Worm (Caenorhabditis elegans) whole organism, young adult: ENCODE data around the gene miz-1.

Experiments
- B0261.1 ChIP-seq: sonication (generic microtip); optimal IDR thresholded peaks from 2 replicates; lab custom pipeline; 2016; ENCODE audit warnings: mild to moderate bottlenecking, missing genetic modification characterization, moderate library complexity, missing compliant biosample characterization
- B0336.3 ChIP-seq: fragments of 200-800 bp; sonication (Bioruptor generic); IDR thresholded peaks from 2 replicates; pipeline ENCODE4 v1.3.6; 2022; ENCODE audit warnings: missing genetic modification characterization, missing compliant biosample characterization
- C17E4.6 ChIP-seq: fragments of 200-800 bp; sonication (Bioruptor generic); IDR thresholded peaks from 2 replicates; pipeline ENCODE4 v1.3.6; 2022; ENCODE audit warnings: missing genetic modification reagents, missing genetic modification characterization, missing compliant biosample characterization
- F10E7.11 ChIP-seq: sonication (generic microtip); optimal IDR thresholded peaks from 2 replicates; lab custom pipeline; 2017; ENCODE audit warnings: mild to moderate bottlenecking, missing genetic modification characterization, moderate library complexity, missing compliant biosample characterization
- F22D6.2 ChIP-seq: sonication (generic microtip); optimal IDR thresholded peaks from 2 replicates; lab custom pipeline; 2016; ENCODE audit warnings: mild to moderate bottlenecking, missing genetic modification characterization, missing compliant biosample characterization
- F37B4.10 ChIP-seq: fragments of 200-800 bp; sonication (Bioruptor generic); IDR thresholded peaks from 2 replicates; pipeline ENCODE4 v1.3.6; 2022; ENCODE audit warnings: missing genetic modification characterization, missing compliant biosample characterization
- K12H6.12 ChIP-seq: fragments of 200-800 bp; sonication (Bioruptor generic); optimal IDR thresholded peaks from 2 replicates; lab custom pipeline; 2018; ENCODE audit warnings: mild to moderate bottlenecking, missing genetic modification characterization, missing compliant biosample characterization
- T26A5.8 ChIP-seq: sonication (generic microtip); optimal IDR thresholded peaks from 2 replicates; lab custom pipeline; 2016; ENCODE audit warnings: missing genetic modification characterization, missing compliant biosample characterization
- Y53F4B.3 ChIP-seq: fragments of 200-800 bp; sonication (Bioruptor generic); IDR thresholded peaks from 2 replicates; pipeline ENCODE4 v1.3.6; 2022; ENCODE audit warnings: missing genetic modification reagents, missing genetic modification characterization, missing compliant biosample characterization
- Y67H2A.10 ChIP-seq: fragments of 200-800 bp; sonication (Bioruptor generic); conservative IDR thresholded peaks from 2 replicates; pipeline ENCODE4 v1.3.6; 2022; ENCODE audit warnings: missing genetic modification reagents, missing genetic modification characterization, missing compliant biosample characterization
- ama-1 ChIP-seq, 3 experiments: fragments of 150-350 bp in 1 of 3; sonication (generic microtip) in 2 of 3; optimal IDR thresholded peaks; 2 replicates each; lab custom pipeline; 2014 to 2018; ENCODE audit warnings: missing biosample characterization in 2 of 3, missing genetic modification characterization in 2 of 3, missing genetic modification reagents in 2 of 3
- aptf-2 ChIP-seq: fragments of 200-800 bp; sonication (Bioruptor generic); conservative IDR thresholded peaks from 2 replicates; pipeline ENCODE4 v1.3.6; 2022; ENCODE audit warnings: missing genetic modification reagents, missing genetic modification characterization, missing compliant biosample characterization
- aptf-3 ChIP-seq: fragments of 200-800 bp; sonication (Bioruptor generic); IDR thresholded peaks from 2 replicates; pipeline ENCODE4 v1.3.6; 2022; ENCODE audit warnings: missing genetic modification characterization, missing compliant biosample characterization
- ceh-100 ChIP-seq: fragments of 200-800 bp; sonication (Bioruptor generic); IDR thresholded peaks from 2 replicates; pipeline ENCODE4 v1.3.6; 2022; ENCODE audit warnings: missing genetic modification reagents, missing genetic modification characterization, missing compliant biosample characterization
- dox-1 ChIP-seq: fragments of 200-800 bp; sonication (Bioruptor generic); IDR thresholded peaks from 2 replicates; pipeline ENCODE4 v1.3.6; 2022; ENCODE audit warnings: missing genetic modification reagents, missing genetic modification characterization, missing compliant biosample characterization
- dpff-1 ChIP-seq: sonication (generic microtip); optimal IDR thresholded peaks from 2 replicates; lab custom pipeline; 2017; ENCODE audit warnings: mild to moderate bottlenecking, missing genetic modification characterization, missing compliant biosample characterization
- him-1 ChIP-seq: sonication (generic microtip); optimal IDR thresholded peaks from 2 replicates; lab custom pipeline; 2016; ENCODE audit warnings: missing genotype, missing genetic modification reagents, missing genetic modification characterization, missing compliant biosample characterization
- hmg-1.2 ChIP-seq: fragments of 200-800 bp; sonication (Bioruptor generic); IDR thresholded peaks from 2 replicates; pipeline ENCODE4 v1.3.6; 2022; ENCODE audit warnings: missing genetic modification reagents, missing genetic modification characterization, missing compliant biosample characterization
- lin-26 ChIP-seq: fragments of 200-800 bp; sonication (Bioruptor generic); IDR thresholded peaks from 2 replicates; pipeline ENCODE4 v1.3.6; 2022; ENCODE audit warnings: missing genetic modification reagents, missing genetic modification characterization, missing compliant biosample characterization
- lin-35 ChIP-seq, 3 experiments: fragments of 150-350 bp in 2 of 3; sonication (generic microtip) in 1 of 3; optimal IDR thresholded peaks; 2 replicates each; lab custom pipeline; 2014 to 2018; ENCODE audit warnings: missing biosample characterization in 3 of 3, missing genetic modification characterization in 3 of 3, missing genetic modification reagents in 3 of 3
- lin-40 ChIP-seq: sonication (generic microtip); optimal IDR thresholded peaks from 2 replicates; lab custom pipeline; 2016; ENCODE audit warnings: missing genetic modification characterization, mild to moderate bottlenecking, missing compliant biosample characterization, missing genotype, missing genetic modification reagents
- lsl-1 ChIP-seq: fragments of 200-800 bp; sonication (Bioruptor generic); optimal IDR thresholded peaks from 2 replicates; lab custom pipeline; 2018; ENCODE audit warnings: mild to moderate bottlenecking, missing genetic modification characterization, moderate library complexity, missing compliant biosample characterization
- lsy-27 ChIP-seq: sonication (generic microtip); optimal IDR thresholded peaks from 2 replicates; lab custom pipeline; 2017; ENCODE audit warnings: missing genetic modification characterization, mild to moderate bottlenecking, missing compliant biosample characterization, antibody characterized with exemption, missing genotype, borderline replicate concordance; ENCODE audit not compliant: insufficient read depth
- madf-3 ChIP-seq: fragments of 200-800 bp; sonication (Bioruptor generic); IDR thresholded peaks from 2 replicates; pipeline ENCODE4 v1.3.6; 2022; ENCODE audit warnings: missing genetic modification reagents, missing genetic modification characterization, missing compliant biosample characterization
- madf-6 ChIP-seq: fragments of 200-800 bp; sonication (Bioruptor generic); IDR thresholded peaks from 2 replicates; pipeline ENCODE4 v1.3.6; 2022; ENCODE audit warnings: missing genetic modification reagents, missing genetic modification characterization, missing compliant biosample characterization
- mcd-1 ChIP-seq: fragments of 200-800 bp; sonication (Bioruptor generic); IDR thresholded peaks from 2 replicates; pipeline ENCODE4 v1.3.6; 2022; ENCODE audit warnings: missing genetic modification reagents, missing genetic modification characterization, missing compliant biosample characterization
- mel-28 ChIP-seq: sonication (generic microtip); optimal IDR thresholded peaks from 2 replicates; lab custom pipeline; 2016; ENCODE audit warnings: borderline replicate concordance, mild to moderate bottlenecking, missing genetic modification characterization, missing compliant biosample characterization
- mxl-1 ChIP-seq: sonication (generic microtip); optimal IDR thresholded peaks from 2 replicates; lab custom pipeline; 2016; ENCODE audit warnings: missing genetic modification characterization, missing compliant biosample characterization
- nfyb-1 ChIP-seq: fragments of 200-800 bp; sonication (Bioruptor generic); IDR thresholded peaks from 2 replicates; pipeline ENCODE4 v1.3.6; 2022; ENCODE audit warnings: missing genetic modification reagents, missing genetic modification characterization, missing compliant biosample characterization
- nhr-179 ChIP-seq: sonication (generic microtip); optimal IDR thresholded peaks from 2 replicates; lab custom pipeline; 2016; ENCODE audit warnings: mild to moderate bottlenecking, missing genetic modification characterization, missing compliant biosample characterization
- nhr-80 ChIP-seq: sonication (generic microtip); optimal IDR thresholded peaks from 2 replicates; lab custom pipeline; 2016; ENCODE audit warnings: missing genetic modification characterization, missing compliant biosample characterization
- nhr-90 ChIP-seq: sonication (generic microtip); optimal IDR thresholded peaks from 2 replicates; lab custom pipeline; 2016; ENCODE audit warnings: missing genotype, mild to moderate bottlenecking, missing genetic modification characterization, missing compliant biosample characterization
- pha-4 ChIP-seq: fragments of 150-350 bp; sonication (generic microtip); optimal IDR thresholded peaks from 2 replicates; lab custom pipeline; 2014; ENCODE audit warnings: missing biosample characterization, missing genetic modification reagents, missing genetic modification characterization
- snpc-4 ChIP-seq, 5 experiments: fragments of 150-350 bp in 1 of 5; sonication (generic microtip) in 4 of 5; optimal IDR thresholded peaks; 2 replicates each; lab custom pipeline; 2014 to 2018; ENCODE audit warnings: missing genetic modification characterization in 5 of 5, missing biosample characterization in 3 of 5, antibody characterized with exemption in 2 of 5, mild to moderate bottlenecking in 2 of 5, missing compliant biosample characterization in 2 of 5, missing genotype in 2 of 5, moderate library complexity in 2 of 5, missing genetic modification reagents in 1 of 5
- tbx-9 ChIP-seq: sonication (generic microtip); optimal IDR thresholded peaks from 2 replicates; lab custom pipeline; 2016; ENCODE audit warnings: borderline replicate concordance, missing genetic modification characterization, inconsistent platforms, missing compliant biosample characterization
- xnd-1 ChIP-seq: sonication (generic microtip); optimal IDR thresholded peaks from 2 replicates; lab custom pipeline; 2016; ENCODE audit warnings: missing genotype, missing genetic modification reagents, missing genetic modification characterization, missing compliant biosample characterization
- zim-3 ChIP-seq: sonication (generic microtip); optimal IDR thresholded peaks from 2 replicates; lab custom pipeline; 2017; ENCODE audit warnings: mild to moderate bottlenecking, missing genetic modification characterization, moderate library complexity, missing compliant biosample characterization
- ztf-18 ChIP-seq: sonication (generic microtip); optimal IDR thresholded peaks from 2 replicates; lab custom pipeline; 2016; ENCODE audit warnings: missing genotype, mild to moderate bottlenecking, missing genetic modification characterization, missing compliant biosample characterization
- ztf-26 ChIP-seq: sonication (generic microtip); optimal IDR thresholded peaks from 2 replicates; lab custom pipeline; 2017; ENCODE audit warnings: missing genetic modification characterization, missing compliant biosample characterization
- ztf-28 ChIP-seq: fragments of 200-800 bp; sonication (Bioruptor generic); IDR thresholded peaks from 2 replicates; pipeline ENCODE4 v1.3.6; 2022; ENCODE audit warnings: missing genetic modification reagents, missing genetic modification characterization, missing compliant biosample characterization
- ztf-3 ChIP-seq: fragments of 200-800 bp; sonication (Bioruptor generic); optimal IDR thresholded peaks from 2 replicates; lab custom pipeline; 2018; ENCODE audit warnings: mild to moderate bottlenecking, missing genetic modification characterization, missing compliant biosample characterization
- ztf-6 ChIP-seq: fragments of 200-800 bp; sonication (Bioruptor generic); IDR thresholded peaks from 2 replicates; pipeline ENCODE4 v1.3.6; 2022; ENCODE audit warnings: missing genetic modification reagents, missing genetic modification characterization, missing compliant biosample characterization

Gene miz-1

DNA sequence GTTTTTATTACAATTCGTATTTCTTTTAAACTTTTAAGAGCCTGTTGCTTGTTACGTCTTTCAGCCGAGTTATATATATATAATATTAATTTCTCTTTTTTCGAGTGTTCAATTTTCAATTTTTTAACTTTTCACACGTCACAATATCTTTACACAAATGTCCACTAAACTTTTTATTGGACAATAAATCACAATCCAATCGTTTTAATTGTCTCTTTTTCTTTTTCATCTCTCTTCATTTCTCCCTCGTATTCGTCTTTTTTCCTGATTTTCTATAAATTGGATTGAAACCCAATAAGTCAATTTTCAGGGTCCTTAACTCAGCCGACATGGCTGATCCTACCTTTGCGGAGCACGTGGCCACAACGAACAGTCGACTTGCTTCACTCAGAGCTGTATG lies at the start of gene miz-1:
Gene miz-1, plus strand, starts transcription at position 301 of the 400 bp plus-strand sequence.
- no peak for TF ChIP-seq ztf-26 (tag; lab: Kevin White, UChicago)
- no peak for TF ChIP-seq dox-1 (GFP tag; lab: Robert Waterston, UW)
- TF ChIP-seq lsy-27: no peak
- no peak for TF ChIP-seq ztf-18 (tag; lab: Kevin White, UChicago)
- TF ChIP-seq K12H6.12 (tag; lab: Kevin White, UChicago): no peak
- no peak for TF ChIP-seq nhr-90
- no peak for TF ChIP-seq mcd-1 (GFP tag; lab: Robert Waterston, UW)
- no peak for TF ChIP-seq pha-4 (tag; lab: Kevin White, UChicago)
- TF ChIP-seq ama-1 (optimal IDR thresholded peaks at IDR 0.05; lab: Kevin White, UChicago): no peak
- no peak for TF ChIP-seq ama-1 (GFP tag; optimal IDR thresholded peaks at IDR 0.05; lab: Kevin White, UChicago)
- TF ChIP-seq xnd-1 (tag; lab: Kevin White, UChicago): no peak
- no peak for TF ChIP-seq tbx-9 (tag; lab: Kevin White, UChicago)
- TF ChIP-seq dpff-1 (tag; lab: Kevin White, UChicago): no peak
- TF ChIP-seq aptf-3 (GFP tag; lab: Robert Waterston, UW): no peak

DNA sequence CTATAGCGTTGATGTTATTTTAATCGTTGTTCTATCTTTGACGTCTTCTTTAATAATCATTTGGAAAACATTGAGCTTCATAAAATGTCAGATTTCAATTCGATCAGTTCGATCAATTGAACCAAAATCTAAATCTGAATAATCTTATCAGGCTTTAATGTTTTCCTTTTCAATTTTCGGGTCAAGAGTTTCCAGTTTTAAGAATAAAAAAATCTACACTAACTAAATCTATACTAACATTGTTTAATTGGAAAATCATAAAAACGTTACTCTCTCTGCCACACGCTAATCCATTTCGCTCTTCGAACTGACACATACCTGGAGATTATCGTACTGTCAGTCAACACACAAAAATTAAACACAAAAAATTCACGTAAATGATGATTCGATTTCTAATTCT lies 48.0 kb upstream of the miz-1 start, which contains the start of gene T25B9.11:
Gene T25B9.11, plus strand, starts transcription at position 301 of the 400 bp plus-strand sequence.
- TF ChIP-seq F22D6.2 (no peak), nhr-80 (peak; percentile 32)

DNA sequence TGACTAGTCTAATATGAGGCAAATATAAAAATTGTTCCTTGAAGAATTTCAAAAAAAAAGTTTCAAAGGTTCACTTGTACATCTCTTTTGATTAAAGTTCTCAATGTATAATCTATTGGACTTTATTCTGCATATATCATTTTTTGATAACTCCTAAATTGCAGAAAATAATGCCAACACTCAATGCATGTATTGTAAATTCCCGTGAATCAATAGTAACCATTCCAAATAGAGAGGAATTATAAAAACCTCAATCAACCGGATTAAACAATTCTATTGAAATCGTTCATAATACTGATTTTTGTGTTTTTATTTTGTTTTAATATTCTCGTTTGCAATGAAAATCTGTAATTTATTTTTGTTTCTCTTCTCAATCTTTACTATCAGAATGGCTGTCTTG lies 47.1 kb upstream of the miz-1 start, which contains the start of gene T25B9.12:
Gene T25B9.12, plus strand, starts transcription at position 301 of the 400 bp plus-strand sequence.
- TF ChIP-seq Y53F4B.3 (GFP tag; lab: Robert Waterston, UW) (no peak), hmg-1.2 (GFP tag; lab: Robert Waterston, UW) (no peak), T26A5.8 (tag; lab: Kevin White, UChicago) (no peak), nfyb-1 (GFP tag; lab: Robert Waterston, UW) (no peak), ztf-3 (GFP tag; lab: Kevin White, UChicago) (no peak), F37B4.10 (GFP tag; lab: Robert Waterston, UW) (no peak), nhr-179 (no peak), him-1 (tag; lab: Kevin White, UChicago) (no peak), lin-40 (tag; lab: Kevin White, UChicago) (no peak), madf-6 (no peak), mel-28 (tag; lab: Kevin White, UChicago) (no peak), ceh-100 (no peak)

DNA sequence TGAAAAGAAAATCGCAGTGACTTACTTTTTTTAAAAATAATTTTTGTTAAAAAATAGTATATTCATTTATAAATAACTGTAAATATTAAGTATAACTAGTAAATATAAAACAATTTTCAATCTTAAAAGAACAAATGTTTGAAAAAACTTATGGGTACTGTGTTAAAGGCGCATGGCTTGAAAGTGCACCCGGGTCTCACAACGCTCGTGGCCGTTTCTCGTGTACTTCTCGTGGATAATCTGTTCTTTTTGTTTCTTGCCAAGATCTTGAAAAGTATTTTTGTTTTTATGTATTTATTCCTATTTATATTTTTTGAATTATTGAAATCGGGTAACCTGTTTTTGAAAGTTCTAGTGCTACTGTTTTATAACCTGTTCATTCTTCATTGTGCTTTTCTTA lies 46.1 kb upstream of the miz-1 start:
- TF ChIP-seq B0261.1 (tag; lab: Kevin White, UChicago) (no peak), snpc-4 (GFP tag; optimal IDR thresholded peaks at IDR 0.05; lab: Kevin White, UChicago) (peak; percentile 66), snpc-4 (tag; optimal IDR thresholded peaks at IDR 0.05; lab: Kevin White, UChicago) (peak in 3 of 4 experiments; percentile 26 to 57 (median 35)), ztf-6 (GFP tag; lab: Robert Waterston, UW) (no peak), lsl-1 (GFP tag; lab: Kevin White, UChicago) (peak; percentile 89), nhr-179 (no peak), dpff-1 (tag; lab: Kevin White, UChicago) (no peak), mxl-1 (tag; lab: Kevin White, UChicago) (no peak), nhr-90 (no peak), lin-26 (GFP tag; lab: Robert Waterston, UW) (no peak), ztf-28 (GFP tag; lab: Robert Waterston, UW) (no peak), lin-35 (GFP tag; optimal IDR thresholded peaks at IDR 0.05; lab: Kevin White, UChicago) (no peak), lsy-27 (no peak), Y67H2A.10 (GFP tag; lab: Robert Waterston, UW) (no peak), B0336.3 (GFP tag; lab: Robert Waterston, UW) (no peak), zim-3 (tag; lab: Kevin White, UChicago) (no peak), mel-28 (tag; lab: Kevin White, UChicago) (no peak), aptf-2 (no peak), Y53F4B.3 (GFP tag; lab: Robert Waterston, UW) (no peak), madf-3 (GFP tag; lab: Robert Waterston, UW) (no peak), pha-4 (tag; lab: Kevin White, UChicago) (no peak), aptf-3 (GFP tag; lab: Robert Waterston, UW) (no peak), C17E4.6 (GFP tag; lab: Robert Waterston, UW) (no peak), F10E7.11 (tag; lab: Kevin White, UChicago) (no peak), mcd-1 (GFP tag; lab: Robert Waterston, UW) (no peak)
